Worm (Caenorhabditis elegans): ENCODE results near the gene spp-3.

Gene spp-3

DNA sequence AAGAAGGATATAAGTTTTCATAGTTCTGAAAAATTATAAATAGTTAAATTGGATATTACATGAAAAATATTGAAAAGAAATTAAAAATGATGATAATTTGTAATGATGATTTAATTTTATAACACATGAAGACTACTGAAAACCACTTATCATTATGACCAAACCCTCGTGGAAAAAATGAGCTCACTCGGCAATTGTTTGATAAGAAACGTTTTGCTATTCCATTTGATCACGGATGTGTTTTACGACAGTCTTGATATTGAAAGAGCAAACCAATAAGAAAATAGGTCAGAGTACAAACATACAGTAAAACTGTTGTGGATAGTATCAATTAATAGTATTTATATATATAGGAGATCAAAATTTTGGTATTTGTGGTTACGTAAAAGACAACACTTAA is at the start of gene spp-3:
Gene spp-3 (minus strand): TSS at position 25 of the 400 bp plus-strand sequence.
- no peak for TF ChIP-seq flt-1 (GFP tag; IDR thresholded peaks at IDR 0.05)
- no peak for TF ChIP-seq tra-4 (tag; optimal IDR thresholded peaks at IDR 0.05)
- TF ChIP-seq tbx-11 (GFP tag; IDR thresholded peaks at IDR 0.05), result no peak
- TF ChIP-seq pes-1 (GFP tag; IDR thresholded peaks at IDR 0.05), result no peak
- TF ChIP-seq hnd-1 (tag; optimal IDR thresholded peaks at IDR 0.05), result no peak
- no peak for TF ChIP-seq scrt-1 (GFP tag; IDR thresholded peaks at IDR 0.05)
- TF ChIP-seq ama-1 (optimal IDR thresholded peaks at IDR 0.05), result no peak
- TF ChIP-seq ceh-13 (GFP tag; optimal IDR thresholded peaks at IDR 0.05), result no peak
- TF ChIP-seq tbx-37 (GFP tag; conservative IDR thresholded peaks at IDR 0.05), result no peak
- no peak for TF ChIP-seq sea-1 (GFP tag; conservative IDR thresholded peaks at IDR 0.05)
- TF ChIP-seq F13C5.2 (tag; optimal IDR thresholded peaks at IDR 0.05), result no peak
- TF ChIP-seq B0310.2 (tag; optimal IDR thresholded peaks at IDR 0.05), result no peak
- no peak for TF ChIP-seq hmg-4 (GFP tag; optimal IDR thresholded peaks at IDR 0.05)

ce11 chrX:7343747-7344146 is 28.6 kb upstream of the spp-3 start, which contains the start of gene C07D8.5:
Gene C07D8.5, plus strand, starts transcription at chrX:7344047.
- TF ChIP-seq ets-7 (tag; optimal IDR thresholded peaks at IDR 0.05), result no peak
- TF ChIP-seq hmbx-1 (tag; optimal IDR thresholded peaks at IDR 0.05), result no peak
- TF ChIP-seq tbx-37 (GFP tag; conservative IDR thresholded peaks at IDR 0.05), result no peak
- no peak for TF ChIP-seq tbx-11 (GFP tag; IDR thresholded peaks at IDR 0.05)
- TF ChIP-seq B0310.2 (tag; optimal IDR thresholded peaks at IDR 0.05), result no peak
- TF ChIP-seq hnd-1 (tag; optimal IDR thresholded peaks at IDR 0.05), result no peak
- TF ChIP-seq tra-4 (tag; optimal IDR thresholded peaks at IDR 0.05), result no peak
- no peak for TF ChIP-seq ceh-13 (GFP tag; optimal IDR thresholded peaks at IDR 0.05)
- TF ChIP-seq scrt-1 (GFP tag; IDR thresholded peaks at IDR 0.05), result no peak
- TF ChIP-seq flt-1 (GFP tag; IDR thresholded peaks at IDR 0.05), result no peak

- no peak for TF ChIP-seq B0310.2 (tag; optimal IDR thresholded peaks at IDR 0.05)
- TF ChIP-seq scrt-1 (GFP tag; IDR thresholded peaks at IDR 0.05), result no peak
- TF ChIP-seq ceh-13 (GFP tag; optimal IDR thresholded peaks at IDR 0.05), result no peak
- no peak for TF ChIP-seq tbx-11 (GFP tag; IDR thresholded peaks at IDR 0.05)
- TF ChIP-seq hmbx-1 (tag; optimal IDR thresholded peaks at IDR 0.05), result no peak
- no peak for TF ChIP-seq tbx-37 (GFP tag; conservative IDR thresholded peaks at IDR 0.05)
- no peak for TF ChIP-seq pes-1 (GFP tag; IDR thresholded peaks at IDR 0.05)
- TF ChIP-seq hmg-4 (GFP tag; optimal IDR thresholded peaks at IDR 0.05), result no peak
Observed at ce11 chrX:7343218-7343617, 28.1 kb upstream of the spp-3 start.

- TF ChIP-seq ets-7 (tag; optimal IDR thresholded peaks at IDR 0.05) (no peak), hnd-1 (tag; optimal IDR thresholded peaks at IDR 0.05) (no peak), hmbx-1 (tag; optimal IDR thresholded peaks at IDR 0.05) (no peak), sea-1 (GFP tag; conservative IDR thresholded peaks at IDR 0.05) (no peak), flt-1 (GFP tag; IDR thresholded peaks at IDR 0.05) (no peak), ceh-13 (GFP tag; optimal IDR thresholded peaks at IDR 0.05) (no peak), tbx-11 (GFP tag; IDR thresholded peaks at IDR 0.05) (no peak), ceh-36 (tag; optimal IDR thresholded peaks at IDR 0.05) (no peak), F13C5.2 (tag; optimal IDR thresholded peaks at IDR 0.05) (no peak), scrt-1 (GFP tag; IDR thresholded peaks at IDR 0.05) (no peak), tra-4 (tag; optimal IDR thresholded peaks at IDR 0.05) (no peak), B0310.2 (tag; optimal IDR thresholded peaks at IDR 0.05) (no peak), hmg-4 (GFP tag; optimal IDR thresholded peaks at IDR 0.05) (no peak), tbx-37 (GFP tag; conservative IDR thresholded peaks at IDR 0.05) (no peak), ama-1 (optimal IDR thresholded peaks at IDR 0.05) (no peak), pes-1 (GFP tag; IDR thresholded peaks at IDR 0.05) (no peak), aly-1 (tag; optimal IDR thresholded peaks at IDR 0.05) (no peak)
Observed at ce11 chrX:7340915-7341559, 25.9 kb upstream of the spp-3 start, which contains the start of gene C07D8.6. Gene C07D8.6, plus strand, starts transcription at chrX:7341509.

DNA sequence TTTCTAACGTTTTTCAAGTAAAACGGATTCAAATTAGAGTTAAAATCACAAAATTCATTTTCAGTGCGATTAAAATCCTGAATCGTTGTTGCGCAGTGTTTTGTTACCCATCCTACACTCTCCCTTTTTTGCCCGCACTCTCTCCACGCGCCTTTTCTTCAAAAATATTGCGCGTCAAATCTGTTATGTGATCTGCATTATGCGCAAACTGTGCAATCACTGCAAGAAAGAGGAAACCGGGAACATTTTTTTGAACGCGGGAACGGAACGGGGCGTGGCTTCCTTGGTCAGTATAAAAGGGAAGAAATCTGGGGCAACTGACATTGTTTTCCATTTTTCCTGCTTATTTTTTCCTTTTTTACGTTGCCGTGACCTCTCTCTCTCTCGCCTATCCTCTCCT is 25.2 kb upstream of the spp-3 start:
- TF ChIP-seq ceh-36 (tag; optimal IDR thresholded peaks at IDR 0.05), result no peak
- TF ChIP-seq ama-1 (optimal IDR thresholded peaks at IDR 0.05), result peak; percentile 53
- TF ChIP-seq tra-4 (tag; optimal IDR thresholded peaks at IDR 0.05), result no peak
- peak; percentile 12 for TF ChIP-seq hmg-4 (GFP tag; optimal IDR thresholded peaks at IDR 0.05)
- TF ChIP-seq ceh-13 (GFP tag; optimal IDR thresholded peaks at IDR 0.05), result no peak
- no peak for TF ChIP-seq pes-1 (GFP tag; IDR thresholded peaks at IDR 0.05)
- no peak for TF ChIP-seq hmbx-1 (tag; optimal IDR thresholded peaks at IDR 0.05)
- TF ChIP-seq ets-7 (tag; optimal IDR thresholded peaks at IDR 0.05), result no peak

DNA sequence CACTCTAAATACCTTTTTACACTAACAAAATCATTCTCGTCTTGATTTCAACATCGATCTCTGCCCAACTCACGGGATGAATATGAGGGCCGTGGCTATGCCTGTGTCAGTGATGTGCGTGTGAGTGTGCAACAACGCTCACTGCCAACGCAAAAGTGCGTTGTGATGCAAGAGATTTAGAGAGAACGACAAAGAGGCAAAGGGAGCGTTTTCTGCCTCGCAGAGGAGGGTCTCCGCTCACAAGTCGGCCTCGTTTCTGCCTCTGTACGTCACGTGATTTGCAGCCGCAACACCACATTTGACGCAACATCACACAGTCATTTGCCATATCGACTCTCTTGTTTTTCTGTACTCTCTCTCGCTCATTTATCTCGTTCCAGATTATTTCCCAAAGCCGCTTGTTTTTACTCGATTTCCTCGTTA is 19.2 kb upstream of the spp-3 start, which contains the start of gene epg-7:
Gene epg-7 (plus strand): TSS at position 413 of the 423 bp plus-strand sequence.
- peak; percentile 42 for TF ChIP-seq F13C5.2 (tag; optimal IDR thresholded peaks at IDR 0.05)
- TF ChIP-seq aly-1 (tag; optimal IDR thresholded peaks at IDR 0.05), result no peak
- TF ChIP-seq hmg-4 (GFP tag; optimal IDR thresholded peaks at IDR 0.05), result peak; percentile 78

DNA sequence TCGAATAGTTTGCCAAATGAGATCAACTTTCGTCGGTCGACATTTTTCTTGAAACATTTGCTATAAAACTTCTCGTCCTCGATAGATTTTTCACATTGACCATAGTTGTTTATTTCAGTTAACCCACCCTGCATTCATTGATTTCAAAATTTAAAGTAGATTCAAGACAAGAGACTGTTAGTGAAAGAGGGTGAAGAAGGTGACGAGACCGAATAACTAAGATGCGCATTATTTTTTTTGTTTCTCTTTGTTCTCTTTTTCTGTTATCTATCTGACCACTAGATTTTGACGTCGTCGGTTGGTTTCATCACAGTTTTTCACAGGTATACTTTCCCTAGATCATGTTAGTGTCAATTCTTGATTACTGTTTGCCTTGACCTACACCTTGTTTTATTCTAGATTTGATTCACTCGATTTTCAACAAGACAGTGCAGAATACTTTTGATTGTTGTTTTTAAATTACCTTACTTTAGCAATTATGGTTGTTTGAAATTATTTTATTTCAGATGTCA is 15.6 kb upstream of the spp-3 start, which contains the start of gene ttr-30:
Gene ttr-30 (plus strand): TSS at position 265 of the 512 bp plus-strand sequence.
- TF ChIP-seq aly-1 (tag; optimal IDR thresholded peaks at IDR 0.05), result no peak
- TF ChIP-seq tbx-37 (GFP tag; conservative IDR thresholded peaks at IDR 0.05), result no peak
- no peak for TF ChIP-seq hnd-1 (tag; optimal IDR thresholded peaks at IDR 0.05)
- TF ChIP-seq ama-1 (optimal IDR thresholded peaks at IDR 0.05), result no peak
- TF ChIP-seq hmg-4 (GFP tag; optimal IDR thresholded peaks at IDR 0.05), result no peak

DNA sequence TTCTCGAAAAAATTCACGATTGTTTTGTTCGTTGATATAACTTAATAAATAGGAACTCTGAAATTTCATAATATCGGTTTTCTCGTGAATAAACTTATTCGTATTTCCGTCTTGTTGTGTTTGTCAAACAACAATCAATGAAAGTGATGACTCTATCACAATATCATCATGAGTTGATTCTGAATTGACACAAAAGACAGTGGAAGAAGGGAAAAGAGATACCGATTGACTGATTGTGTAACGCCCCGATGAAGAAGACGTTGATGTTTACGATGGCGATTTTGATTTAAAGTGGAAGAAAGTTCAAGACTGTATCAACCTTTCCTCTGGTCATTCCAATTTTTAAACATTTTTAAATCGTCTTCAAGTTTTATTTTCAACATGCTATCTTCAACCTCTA is 14.4 kb upstream of the spp-3 start, which contains the start of gene ttr-59:
Gene ttr-59 (plus strand): TSS at position 218 of the 400 bp plus-strand sequence.
- TF ChIP-seq tbx-11 (GFP tag; IDR thresholded peaks at IDR 0.05) (no peak), sea-1 (GFP tag; conservative IDR thresholded peaks at IDR 0.05) (no peak), hmg-4 (GFP tag; optimal IDR thresholded peaks at IDR 0.05) (no peak), scrt-1 (GFP tag; IDR thresholded peaks at IDR 0.05) (no peak), ceh-36 (tag; optimal IDR thresholded peaks at IDR 0.05) (no peak), hmbx-1 (tag; optimal IDR thresholded peaks at IDR 0.05) (no peak), tra-4 (tag; optimal IDR thresholded peaks at IDR 0.05) (no peak), aly-1 (tag; optimal IDR thresholded peaks at IDR 0.05) (no peak), tbx-37 (GFP tag; conservative IDR thresholded peaks at IDR 0.05) (no peak), B0310.2 (tag; optimal IDR thresholded peaks at IDR 0.05) (no peak), hnd-1 (tag; optimal IDR thresholded peaks at IDR 0.05) (no peak)

All from whole organism, early embryonic.